Fruit fly (Drosophila melanogaster) whole organism, adult: ENCODE results near the gene CG12147.

ENCODE experiments used
- CG11617 ChIP-seq: fragments of 200-800 bp; sonication (Bioruptor generic); optimal IDR thresholded peaks from 2 replicates; lab custom pipeline; 2017; ENCODE audit warnings: mild to moderate bottlenecking, missing biosample characterization, missing genetic modification reagents, missing genetic modification characterization
- CG12768 ChIP-seq: fragments of 200-800 bp; sonication (Bioruptor generic); optimal IDR thresholded peaks from 2 replicates; lab custom pipeline; 2017; ENCODE audit warnings: missing biosample characterization, missing genetic modification characterization, mild to moderate bottlenecking, moderate library complexity, missing genetic modification reagents
- CG14711 ChIP-seq: fragments of 200-800 bp; sonication (Bioruptor generic); optimal IDR thresholded peaks from 2 replicates; lab custom pipeline; 2018; ENCODE audit warnings: missing biosample characterization, mild to moderate bottlenecking, missing genetic modification characterization, moderate library complexity
- CG1620 ChIP-seq: fragments of 200-800 bp; sonication (Bioruptor generic); optimal IDR thresholded peaks from 2 replicates; lab custom pipeline; 2016; ENCODE audit warnings: missing biosample characterization, missing genetic modification characterization
- CG33017 ChIP-seq: fragments of 200-800 bp; sonication (Bioruptor generic); optimal IDR thresholded peaks from 2 replicates; lab custom pipeline; 2018; ENCODE audit warnings: missing biosample characterization, mild to moderate bottlenecking, missing genetic modification characterization, moderate library complexity
- CG5204 ChIP-seq: fragments of 200-800 bp; sonication (Bioruptor generic); optimal IDR thresholded peaks from 2 replicates; lab custom pipeline; 2016; ENCODE audit warnings: missing biosample characterization, missing genetic modification characterization
- CG7045 ChIP-seq: fragments of 200-800 bp; sonication (Bioruptor generic); optimal IDR thresholded peaks from 2 replicates; lab custom pipeline; 2017; ENCODE audit warnings: missing biosample characterization, mild to moderate bottlenecking, missing genetic modification characterization
- CG7101 ChIP-seq: fragments of 200-800 bp; sonication (Bioruptor generic); optimal IDR thresholded peaks from 2 replicates; lab custom pipeline; 2018; ENCODE audit warnings: missing biosample characterization, mild to moderate bottlenecking, missing genetic modification characterization, moderate library complexity
- Crg-1 ChIP-seq: fragments of 200-800 bp; sonication (Bioruptor generic); optimal IDR thresholded peaks from 2 replicates; lab custom pipeline; 2016; ENCODE audit warnings: missing biosample characterization, missing genetic modification characterization
- cic ChIP-seq: fragments of 200-800 bp; sonication (Bioruptor generic); optimal IDR thresholded peaks from 2 replicates; lab custom pipeline; 2017; ENCODE audit warnings: missing biosample characterization, mild to moderate bottlenecking, missing genetic modification characterization, moderate library complexity
- cnc ChIP-seq, 2 experiments: fragments of >200 bp; optimal IDR thresholded peaks; 2 replicates each; lab custom pipeline; 2017
- kay ChIP-seq: fragments of 200-800 bp; sonication (Bioruptor generic); peaks from one replicate; lab custom pipeline; 2016; ENCODE audit warnings: missing biosample characterization, missing genetic modification characterization, borderline replicate concordance
- pad ChIP-seq: fragments of 200-800 bp; sonication (Bioruptor generic); optimal IDR thresholded peaks from 3 replicates; lab custom pipeline; 2017; ENCODE audit warnings: missing biosample characterization, missing genetic modification characterization, mild to moderate bottlenecking, moderate library complexity, missing genetic modification reagents

DNA sequence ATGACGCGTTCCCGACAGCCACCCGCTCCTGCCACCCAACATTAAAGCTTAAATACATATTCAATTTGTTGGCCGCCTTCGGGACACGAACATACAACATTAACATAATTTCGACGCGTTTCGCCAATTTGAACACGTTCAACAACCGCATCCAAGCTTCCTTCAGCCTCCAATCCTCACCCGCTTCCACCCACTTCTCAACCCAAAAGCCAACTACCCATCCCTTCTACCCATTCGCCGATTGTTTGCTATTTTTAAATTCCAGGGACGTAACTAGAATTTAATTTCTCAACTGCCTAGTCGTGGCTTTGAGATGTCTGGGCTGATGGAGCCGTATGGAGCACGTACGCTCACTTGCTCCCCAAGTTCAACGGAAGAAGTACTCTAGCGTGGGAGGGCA, 2.7 kb upstream of the CG12147 start:
- TF ChIP-seq CG7101 (tag; lab: Kevin White, UChicago): no peak
- no peak for TF ChIP-seq CG14711 (tag; lab: Kevin White, UChicago)
- no peak for TF ChIP-seq kay (GFP tag; lab: Kevin White, UChicago)
- TF ChIP-seq Crg-1 (GFP tag; lab: Kevin White, UChicago): no peak
- no peak for TF ChIP-seq CG33017 (tag; lab: Kevin White, UChicago)
- no peak for TF ChIP-seq CG7045 (GFP tag; lab: Kevin White, UChicago)
- TF ChIP-seq CG11617 (GFP tag; lab: Kevin White, UChicago): no peak
- TF ChIP-seq CG5204 (GFP tag; lab: Kevin White, UChicago): no peak
- TF ChIP-seq pad (GFP tag; lab: Kevin White, UChicago): no peak
- TF ChIP-seq cnc (optimal IDR thresholded peaks at IDR 0.05; lab: Kevin White, UChicago): no peak
- no peak for TF ChIP-seq cic (GFP tag; lab: Kevin White, UChicago)
- TF ChIP-seq CG1620 (GFP tag; lab: Kevin White, UChicago): no peak
- TF ChIP-seq CG12768 (GFP tag; lab: Kevin White, UChicago): no peak
